Worm (Caenorhabditis elegans): Measurements from ENCODE around the gene F09G8.10.

The F09G8.10 gene

DNA sequence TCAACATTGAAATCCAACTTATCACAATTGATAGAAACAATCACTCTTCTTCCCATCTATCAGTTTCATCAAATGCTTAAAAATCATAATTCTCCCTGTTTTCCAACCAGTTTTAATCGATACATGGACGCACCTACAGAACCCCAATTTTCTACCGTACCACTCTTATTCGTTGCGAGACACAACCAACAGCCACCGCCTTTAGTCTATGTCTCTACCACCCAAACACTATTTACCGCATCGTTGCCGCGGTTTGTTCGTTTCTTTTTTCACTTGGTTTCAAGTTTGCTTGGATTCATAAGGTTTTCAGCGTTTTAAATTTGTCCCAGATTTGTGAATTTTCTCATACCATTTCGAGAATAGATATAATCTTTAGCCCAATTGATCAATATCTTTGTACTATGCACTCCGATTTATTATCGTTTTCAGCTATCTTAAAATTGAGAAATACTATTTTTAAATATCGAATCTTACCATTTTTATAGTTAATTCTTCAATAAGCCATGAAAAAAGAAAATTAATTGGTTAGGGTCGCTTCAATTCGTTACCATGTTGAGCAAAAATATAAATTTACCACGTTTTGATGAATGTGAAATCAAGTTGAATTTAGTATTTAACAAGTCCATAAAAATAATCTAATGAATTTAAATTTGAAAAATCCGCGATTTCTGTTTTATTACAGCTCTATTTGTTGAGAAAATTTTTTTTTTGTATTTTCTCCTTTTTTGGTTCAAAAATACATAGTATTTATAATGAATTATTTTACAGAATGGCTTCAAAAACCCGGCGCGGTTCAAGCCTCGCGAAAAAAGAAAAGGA, 38.5 kb upstream of the F09G8.10 start, which contains the start of gene F10E9.3:
Gene F10E9.3, plus strand, starts transcription at position 769 of the 819 bp plus-strand sequence.
- TF ChIP-seq tbx-37 (GFP tag; conservative IDR thresholded peaks at IDR 0.05) (no peak), ceh-36 (tag; optimal IDR thresholded peaks at IDR 0.05) (no peak), F13C5.2 (tag; optimal IDR thresholded peaks at IDR 0.05) (no peak), hnd-1 (tag; optimal IDR thresholded peaks at IDR 0.05) (no peak), hmbx-1 (tag; optimal IDR thresholded peaks at IDR 0.05) (no peak), tra-4 (tag; optimal IDR thresholded peaks at IDR 0.05) (no peak), aly-1 (tag; optimal IDR thresholded peaks at IDR 0.05) (no peak), ama-1 (optimal IDR thresholded peaks at IDR 0.05) (no peak), ceh-13 (GFP tag; optimal IDR thresholded peaks at IDR 0.05) (no peak), pes-1 (GFP tag; IDR thresholded peaks at IDR 0.05) (no peak), scrt-1 (GFP tag; IDR thresholded peaks at IDR 0.05) (no peak)

DNA sequence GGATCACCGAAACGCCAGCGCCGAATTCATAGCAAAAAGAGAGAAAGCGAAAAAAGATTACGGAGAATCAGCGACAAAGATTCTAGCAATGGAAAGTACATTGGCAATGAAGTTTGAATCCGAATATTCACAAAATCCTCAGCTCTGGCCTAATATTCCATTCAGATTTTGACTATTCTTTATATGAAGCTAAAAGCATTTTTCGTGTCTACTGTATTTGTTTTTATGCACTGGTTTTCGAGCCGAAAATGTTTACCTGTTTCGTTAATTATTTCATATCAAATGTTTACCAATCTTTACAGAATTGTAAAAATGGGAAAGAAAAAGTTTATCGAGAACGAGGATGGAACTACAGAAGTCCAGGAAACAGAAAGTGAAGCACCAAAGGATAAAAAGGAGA, 36.3 kb upstream of the F09G8.10 start, which contains the start of gene F10E9.4:
Gene F10E9.4, plus strand, starts transcription at position 301 of the 400 bp plus-strand sequence.
- TF ChIP-seq F13C5.2 (tag; optimal IDR thresholded peaks at IDR 0.05) (no peak), ceh-36 (tag; optimal IDR thresholded peaks at IDR 0.05) (no peak), pes-1 (GFP tag; IDR thresholded peaks at IDR 0.05) (no peak), tbx-37 (GFP tag; conservative IDR thresholded peaks at IDR 0.05) (no peak), ceh-13 (GFP tag; optimal IDR thresholded peaks at IDR 0.05) (no peak), tbx-11 (GFP tag; IDR thresholded peaks at IDR 0.05) (no peak), flt-1 (GFP tag; IDR thresholded peaks at IDR 0.05) (no peak), scrt-1 (GFP tag; IDR thresholded peaks at IDR 0.05) (no peak), B0310.2 (tag; optimal IDR thresholded peaks at IDR 0.05) (no peak), hnd-1 (tag; optimal IDR thresholded peaks at IDR 0.05) (no peak), aly-1 (tag; optimal IDR thresholded peaks at IDR 0.05) (no peak), hmbx-1 (tag; optimal IDR thresholded peaks at IDR 0.05) (no peak), sea-1 (GFP tag; conservative IDR thresholded peaks at IDR 0.05) (no peak), ama-1 (optimal IDR thresholded peaks at IDR 0.05) (no peak), tra-4 (tag; optimal IDR thresholded peaks at IDR 0.05) (no peak), ets-7 (tag; optimal IDR thresholded peaks at IDR 0.05) (no peak), hmg-4 (GFP tag; optimal IDR thresholded peaks at IDR 0.05) (no peak)

DNA sequence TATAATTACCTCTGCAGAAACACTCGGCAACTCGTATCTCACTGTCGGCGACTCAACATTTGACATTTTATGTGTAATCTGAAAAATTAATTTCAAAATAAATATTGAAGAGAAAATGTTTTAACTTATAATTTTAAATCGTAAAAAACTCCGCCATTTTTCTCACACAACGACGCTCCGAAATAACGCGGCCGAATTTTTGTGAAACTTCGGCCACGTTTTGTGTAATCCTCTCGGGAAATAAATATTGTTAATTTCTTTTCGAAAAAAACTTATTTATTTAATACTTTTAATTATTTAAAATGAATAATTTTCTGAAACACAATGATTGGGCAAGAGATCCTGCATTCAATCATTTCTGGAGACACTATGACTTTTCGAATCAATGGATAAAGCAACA, 35.4 kb upstream of the F09G8.10 start, which contains the start of the genes F10E9.7 and F10E9.5:
Gene F10E9.7, minus strand, starts transcription at position 86 of the 400 bp plus-strand sequence.
Gene F10E9.5, plus strand, starts transcription at position 237 of the 400 bp plus-strand sequence.
- TF ChIP-seq pes-1 (GFP tag; IDR thresholded peaks at IDR 0.05) (peak; percentile 75), F13C5.2 (tag; optimal IDR thresholded peaks at IDR 0.05) (no peak), tbx-37 (GFP tag; conservative IDR thresholded peaks at IDR 0.05) (peak; percentile 93)

DNA sequence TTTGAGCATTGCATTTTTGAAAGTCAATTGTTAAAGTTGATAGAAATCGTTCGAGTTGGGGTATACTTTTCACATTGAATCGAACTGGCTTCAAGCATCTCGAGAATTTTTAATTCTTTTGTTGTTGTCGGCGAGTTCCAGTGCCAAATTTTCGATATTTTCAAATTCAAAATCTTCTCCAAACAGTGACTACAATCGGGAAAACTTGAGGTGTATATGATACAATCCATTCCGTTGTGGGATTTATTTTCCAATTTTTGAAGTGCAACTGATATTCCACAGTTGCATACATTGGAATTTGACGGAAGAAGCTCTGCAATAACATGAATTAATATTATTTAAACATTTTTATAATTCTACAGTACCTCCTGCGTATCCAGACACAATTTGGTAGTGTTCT, 33.8 kb upstream of the F09G8.10 start:
- TF ChIP-seq tbx-11 (GFP tag; IDR thresholded peaks at IDR 0.05) (no peak), ama-1 (optimal IDR thresholded peaks at IDR 0.05) (no peak), sea-1 (GFP tag; conservative IDR thresholded peaks at IDR 0.05) (no peak), hmg-4 (GFP tag; optimal IDR thresholded peaks at IDR 0.05) (no peak), hnd-1 (tag; optimal IDR thresholded peaks at IDR 0.05) (no peak), tbx-37 (GFP tag; conservative IDR thresholded peaks at IDR 0.05) (no peak), ceh-13 (GFP tag; optimal IDR thresholded peaks at IDR 0.05) (no peak), B0310.2 (tag; optimal IDR thresholded peaks at IDR 0.05) (no peak), aly-1 (tag; optimal IDR thresholded peaks at IDR 0.05) (no peak), F13C5.2 (tag; optimal IDR thresholded peaks at IDR 0.05) (no peak), tra-4 (tag; optimal IDR thresholded peaks at IDR 0.05) (no peak), hmbx-1 (tag; optimal IDR thresholded peaks at IDR 0.05) (no peak), ets-7 (tag; optimal IDR thresholded peaks at IDR 0.05) (no peak), scrt-1 (GFP tag; IDR thresholded peaks at IDR 0.05) (no peak), ceh-36 (tag; optimal IDR thresholded peaks at IDR 0.05) (no peak), flt-1 (GFP tag; IDR thresholded peaks at IDR 0.05) (no peak), pes-1 (GFP tag; IDR thresholded peaks at IDR 0.05) (no peak)

DNA sequence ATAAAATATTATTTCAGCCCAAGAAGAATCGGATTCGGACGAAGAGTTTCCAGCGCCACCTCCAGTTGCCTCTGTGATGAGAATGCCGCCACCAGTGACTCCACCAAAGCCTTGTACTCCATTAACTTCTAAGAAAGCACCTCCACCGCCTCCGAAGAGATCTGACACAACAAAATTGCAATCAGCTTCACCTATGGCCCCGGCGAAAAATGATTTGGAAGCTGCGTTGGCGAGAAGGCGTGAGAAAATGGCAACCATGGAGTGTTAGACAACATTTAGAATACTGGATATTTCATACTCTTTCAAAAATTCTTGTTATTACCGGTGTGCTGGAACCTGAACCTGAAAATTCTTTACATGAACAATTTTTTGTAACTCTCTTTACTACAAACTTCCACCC, 33.3 kb upstream of the F09G8.10 start:
- TF ChIP-seq F13C5.2 (tag; optimal IDR thresholded peaks at IDR 0.05) = no peak
- no peak for TF ChIP-seq hnd-1 (tag; optimal IDR thresholded peaks at IDR 0.05)
- TF ChIP-seq aly-1 (tag; optimal IDR thresholded peaks at IDR 0.05) = no peak
- TF ChIP-seq ama-1 (optimal IDR thresholded peaks at IDR 0.05) = no peak
- TF ChIP-seq tbx-37 (GFP tag; conservative IDR thresholded peaks at IDR 0.05) = no peak
- TF ChIP-seq pes-1 (GFP tag; IDR thresholded peaks at IDR 0.05) = no peak
- no peak for TF ChIP-seq B0310.2 (tag; optimal IDR thresholded peaks at IDR 0.05)
- TF ChIP-seq tbx-11 (GFP tag; IDR thresholded peaks at IDR 0.05) = no peak
- no peak for TF ChIP-seq flt-1 (GFP tag; IDR thresholded peaks at IDR 0.05)
- no peak for TF ChIP-seq ets-7 (tag; optimal IDR thresholded peaks at IDR 0.05)
- TF ChIP-seq scrt-1 (GFP tag; IDR thresholded peaks at IDR 0.05) = no peak
- TF ChIP-seq ceh-13 (GFP tag; optimal IDR thresholded peaks at IDR 0.05) = no peak

DNA sequence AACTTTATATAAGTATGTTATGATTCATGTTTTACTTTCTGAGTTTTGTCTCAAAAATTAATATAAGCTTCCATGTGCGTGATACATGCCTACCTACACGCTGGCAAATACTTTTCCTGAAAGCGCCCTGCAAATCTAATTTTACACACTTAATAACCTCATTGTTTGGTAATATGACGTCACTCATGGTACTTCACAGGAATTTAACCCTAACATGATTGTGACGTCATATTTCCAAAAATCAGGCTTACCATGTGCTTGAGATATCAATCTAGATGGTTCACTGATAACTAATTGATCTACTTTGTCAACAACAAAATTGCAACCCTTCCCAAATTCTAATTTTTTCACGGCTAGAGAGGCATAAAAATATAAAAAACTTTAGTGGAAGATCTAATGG, 31.5 kb upstream of the F09G8.10 start:
- TF ChIP-seq sea-1 (GFP tag; conservative IDR thresholded peaks at IDR 0.05) (no peak), ets-7 (tag; optimal IDR thresholded peaks at IDR 0.05) (no peak), hmg-4 (GFP tag; optimal IDR thresholded peaks at IDR 0.05) (no peak), flt-1 (GFP tag; IDR thresholded peaks at IDR 0.05) (no peak), ama-1 (optimal IDR thresholded peaks at IDR 0.05) (no peak), ceh-36 (tag; optimal IDR thresholded peaks at IDR 0.05) (no peak), pes-1 (GFP tag; IDR thresholded peaks at IDR 0.05) (no peak), ceh-13 (GFP tag; optimal IDR thresholded peaks at IDR 0.05) (no peak), tbx-37 (GFP tag; conservative IDR thresholded peaks at IDR 0.05) (no peak), B0310.2 (tag; optimal IDR thresholded peaks at IDR 0.05) (no peak), aly-1 (tag; optimal IDR thresholded peaks at IDR 0.05) (no peak), hmbx-1 (tag; optimal IDR thresholded peaks at IDR 0.05) (no peak), tbx-11 (GFP tag; IDR thresholded peaks at IDR 0.05) (no peak), scrt-1 (GFP tag; IDR thresholded peaks at IDR 0.05) (no peak), tra-4 (tag; optimal IDR thresholded peaks at IDR 0.05) (no peak), hnd-1 (tag; optimal IDR thresholded peaks at IDR 0.05) (no peak)
